Fruit fly (Drosophila melanogaster): ENCODE measurements around the gene CG12713.

dm6 chr3L:15787406-15787805 lies 44.9 kb upstream of the CG12713 start:
- TF ChIP-seq CG8478 (optimal IDR thresholded peaks at IDR 0.05) (no peak), CTCF (optimal IDR thresholded peaks at IDR 0.05) (no peak)
